Fruit fly (Drosophila melanogaster): ENCODE data around the gene CG10154.
A peak's percentile ranks its signal among the peaks of the same experiment; 100 is the strongest.

The CG10154 gene

DNA sequence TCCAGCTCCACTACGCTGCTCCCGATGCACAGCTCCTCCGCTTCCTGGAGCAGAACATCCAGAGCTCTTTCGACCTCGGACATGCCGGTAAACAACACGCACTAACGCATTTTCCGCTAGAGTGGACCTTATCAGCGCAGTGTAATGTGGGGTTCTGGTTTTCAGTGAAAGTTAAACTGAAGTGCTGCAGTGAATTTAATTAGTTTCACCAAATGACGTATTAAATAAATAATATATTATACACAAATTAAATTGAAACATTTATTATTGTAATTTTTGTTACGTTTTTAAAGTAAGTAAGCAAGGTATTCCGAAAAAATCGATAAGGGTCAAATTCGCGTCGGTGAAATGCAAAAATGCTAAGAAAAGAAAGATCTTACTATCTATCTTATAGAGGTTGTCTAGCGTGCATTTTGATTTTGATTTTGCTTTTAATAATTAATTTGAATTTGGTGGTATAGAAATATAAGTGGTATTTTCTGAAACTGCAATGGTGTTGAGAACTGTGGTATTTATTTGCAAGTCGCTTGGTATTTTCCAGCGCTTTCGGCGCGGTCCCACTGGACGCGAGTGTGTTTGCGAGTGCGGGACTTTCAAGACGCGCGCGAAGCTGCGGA, 13.3 kb upstream of the CG10154 start, which contains the start of the genes JMJD7 and CG10738 (continued):
- TF ChIP-seq Meics (GFP tag; optimal IDR thresholded peaks at IDR 0.05): peak; percentile 72
- TF ChIP-seq CG11504 (tag; optimal IDR thresholded peaks at IDR 0.05): peak; percentile 81
- TF ChIP-seq vvl (GFP tag; IDR thresholded peaks at IDR 0.05): peak; percentile 88
- TF ChIP-seq CG7786 (GFP tag; optimal IDR thresholded peaks at IDR 0.05): no peak
- TF ChIP-seq Kr (GFP tag; optimal IDR thresholded peaks at IDR 0.05): no peak
- no peak for TF ChIP-seq CG12219 (GFP tag; optimal IDR thresholded peaks at IDR 0.05)
- no peak for TF ChIP-seq CG7963 (GFP tag; IDR thresholded peaks at IDR 0.05; ENCODE audit: partially characterized antibody)
- peak; percentile 5 for TF ChIP-seq BEAF-32 (GFP tag; optimal IDR thresholded peaks at IDR 0.05)
- TF ChIP-seq tgo (GFP tag; IDR thresholded peaks at IDR 0.05): peak; percentile 62
- TF ChIP-seq Ada2b (GFP tag; IDR thresholded peaks at IDR 0.05): peak; percentile 84
- peak; percentile 79 for TF ChIP-seq sob (GFP tag; IDR thresholded peaks at IDR 0.05)
- TF ChIP-seq CG4424 (GFP tag; optimal IDR thresholded peaks at IDR 0.05): peak; percentile 48
- TF ChIP-seq sens-2 (GFP tag; IDR thresholded peaks at IDR 0.05): peak; percentile 79
- TF ChIP-seq CG2202 (tag; optimal IDR thresholded peaks at IDR 0.05): no peak
- no peak for TF ChIP-seq Hr78 (GFP tag; optimal IDR thresholded peaks at IDR 0.05)
- TF ChIP-seq CG3163 (GFP tag; optimal IDR thresholded peaks at IDR 0.05): no peak
- no peak for TF ChIP-seq Atf3 (GFP tag; optimal IDR thresholded peaks at IDR 0.05)
- peak; percentile 68 for TF ChIP-seq nom (GFP tag; optimal IDR thresholded peaks at IDR 0.05)
- TF ChIP-seq amos (GFP tag; IDR thresholded peaks at IDR 0.05; ENCODE audit: partially characterized antibody): no peak
- no peak for TF ChIP-seq mld (GFP tag; IDR thresholded peaks at IDR 0.05; ENCODE audit: partially characterized antibody)
- TF ChIP-seq CG30431 (GFP tag; optimal IDR thresholded peaks at IDR 0.05): no peak
- no peak for TF ChIP-seq pnt (GFP tag; optimal IDR thresholded peaks at IDR 0.05)
- TF ChIP-seq crol (GFP tag; IDR thresholded peaks at IDR 0.05): no peak
- TF ChIP-seq CG10274 (GFP tag; optimal IDR thresholded peaks at IDR 0.05): no peak
- TF ChIP-seq repo (GFP tag; optimal IDR thresholded peaks at IDR 0.05): peak; percentile 49
- TF ChIP-seq ab (GFP tag; optimal IDR thresholded peaks at IDR 0.05): no peak
- no peak for TF ChIP-seq dm (GFP tag; optimal IDR thresholded peaks at IDR 0.05)
- TF ChIP-seq Lpt (GFP tag; optimal IDR thresholded peaks at IDR 0.05): no peak
- no peak for TF ChIP-seq corto (GFP tag; optimal IDR thresholded peaks at IDR 0.05)
- TF ChIP-seq Bdp1 (GFP tag; optimal IDR thresholded peaks at IDR 0.05): no peak
- no peak for TF ChIP-seq lov (optimal IDR thresholded peaks at IDR 0.05)
- peak; percentile 30; the same call in 1 of the 3 replicates for TF ChIP-seq lov (GFP tag; IDR thresholded peaks at IDR 0.05)
- TF ChIP-seq CG18764 (GFP tag; optimal IDR thresholded peaks at IDR 0.05): peak; percentile 73
- no peak for TF ChIP-seq zf30C (GFP tag; optimal IDR thresholded peaks at IDR 0.05)
- no peak for TF ChIP-seq CrebB (tag; optimal IDR thresholded peaks at IDR 0.05)
- peak; percentile 62 for TF ChIP-seq CG17328 (GFP tag; IDR thresholded peaks at IDR 0.05)
- peak; percentile 78 for TF ChIP-seq Drgx (GFP tag; IDR thresholded peaks at IDR 0.05)
- no peak for TF ChIP-seq z (GFP tag; IDR thresholded peaks at IDR 0.05)
- no peak for TF ChIP-seq da (GFP tag; optimal IDR thresholded peaks at IDR 0.05)
- TF ChIP-seq CG17361 (GFP tag; IDR thresholded peaks at IDR 0.05): peak; percentile 42; the same call in 1 of the 3 replicates
- peak; percentile 85 for TF ChIP-seq MBD-R2 (GFP tag; IDR thresholded peaks at IDR 0.05)
- no peak for TF ChIP-seq CG8089 (GFP tag; optimal IDR thresholded peaks at IDR 0.05)
- no peak for TF ChIP-seq CG3838 (GFP tag; optimal IDR thresholded peaks at IDR 0.05)
- peak; percentile 23 for TF ChIP-seq CG2116 (GFP tag; optimal IDR thresholded peaks at IDR 0.05)
- TF ChIP-seq h (optimal IDR thresholded peaks at IDR 0.05): no peak
- TF ChIP-seq ssp (GFP tag; IDR thresholded peaks at IDR 0.05): peak; percentile 37
- peak; percentile 15 for TF ChIP-seq CG6765 (GFP tag; optimal IDR thresholded peaks at IDR 0.05)
- TF ChIP-seq CG4820 (GFP tag; optimal IDR thresholded peaks at IDR 0.05): peak; percentile 62
- peak; percentile 39 for TF ChIP-seq nmo (GFP tag; optimal IDR thresholded peaks at IDR 0.05)
- no peak for TF ChIP-seq sd (tag; optimal IDR thresholded peaks at IDR 0.05)
- peak; percentile 77 for TF ChIP-seq CG1024 (GFP tag; IDR thresholded peaks at IDR 0.05)
- TF ChIP-seq luna (GFP tag; optimal IDR thresholded peaks at IDR 0.05): no peak
